Fruit fly (Drosophila melanogaster) Kc167 (cell line): ENCODE results near the gene CG31365.

Source experiments
- Myc ChIP-seq: fragments of >200 bp; optimal IDR thresholded peaks from 2 replicates; lab custom pipeline; 2017; ENCODE audit warnings: missing external identifiers
- Sin3A ChIP-seq: fragments of >200 bp; optimal IDR thresholded peaks from 2 replicates; lab custom pipeline; 2018; ENCODE audit warnings: missing external identifiers
- h ChIP-seq: fragments of >200 bp; optimal IDR thresholded peaks from 3 replicates; lab custom pipeline; 2018; ENCODE audit warnings: missing external identifiers
- insv ChIP-seq: fragments of >200 bp; optimal IDR thresholded peaks from 3 replicates; lab custom pipeline; 2018; ENCODE audit warnings: missing external identifiers
- psq ChIP-seq: fragments of >200 bp; optimal IDR thresholded peaks from 2 replicates; lab custom pipeline; 2017; ENCODE audit warnings: missing external identifiers
- ttk ChIP-seq: sonication (Bioruptor generic); optimal IDR thresholded peaks from 2 replicates; lab custom pipeline; 2017; ENCODE audit warnings: missing external identifiers

Gene CG31365

dm6 chr3R:23127796-23128195 lies 1.6 kb upstream of the CG31365 start, which contains the start of gene CG31457:
TSS of gene CG31457 (minus strand) at chr3R:23127981.
- no peak for TF ChIP-seq ttk (lab: Kevin White, UChicago)
- no peak for TF ChIP-seq insv (lab: Kevin White, UChicago)
- no peak for TF ChIP-seq Myc (lab: Kevin White, UChicago)
- TF ChIP-seq h (lab: Kevin White, UChicago) = no peak
- TF ChIP-seq Sin3A (lab: Kevin White, UChicago) = no peak
- TF ChIP-seq psq (lab: Kevin White, UChicago) = no peak

dm6 chr3R:23120933-23121332 lies 5.3 kb downstream of the CG31365 start:
- TF ChIP-seq insv (lab: Kevin White, UChicago) (no peak), Sin3A (lab: Kevin White, UChicago) (no peak), h (lab: Kevin White, UChicago) (no peak), psq (lab: Kevin White, UChicago) (no peak), Myc (lab: Kevin White, UChicago) (no peak), ttk (lab: Kevin White, UChicago) (no peak)

dm6 chr3R:23119873-23120272 lies 6.3 kb downstream of the CG31365 start:
- TF ChIP-seq insv (lab: Kevin White, UChicago) = no peak
- TF ChIP-seq Sin3A (lab: Kevin White, UChicago) = no peak
- TF ChIP-seq Myc (lab: Kevin White, UChicago) = no peak
- TF ChIP-seq psq (lab: Kevin White, UChicago) = no peak
- TF ChIP-seq ttk (lab: Kevin White, UChicago) = no peak

dm6 chr3R:23117683-23118470 lies 8.3 kb downstream of the CG31365 start, which contains the start of the genes Rassf and CenB1A:
TSS of gene Rassf (minus strand) at chr3R:23117931.
TSS of gene CenB1A (plus strand) at chr3R:23118400.
- TF ChIP-seq Myc (lab: Kevin White, UChicago) (no peak), h (lab: Kevin White, UChicago) (no peak), insv (lab: Kevin White, UChicago) (no peak), Sin3A (lab: Kevin White, UChicago) (no peak), ttk (lab: Kevin White, UChicago) (no peak), psq (lab: Kevin White, UChicago) (no peak)

dm6 chr3R:23112680-23113362 lies 13.4 kb downstream of the CG31365 start, which contains the start of gene Cow:
TSS of gene Cow (minus strand) at chr3R:23112730.
- no peak for TF ChIP-seq psq (lab: Kevin White, UChicago)
- no peak for TF ChIP-seq Myc (lab: Kevin White, UChicago)
- no peak for TF ChIP-seq ttk (lab: Kevin White, UChicago)
- TF ChIP-seq insv (lab: Kevin White, UChicago) = no peak
- no peak for TF ChIP-seq Sin3A (lab: Kevin White, UChicago)
- no peak for TF ChIP-seq h (lab: Kevin White, UChicago)

- TF ChIP-seq Sin3A (lab: Kevin White, UChicago) (no peak), h (lab: Kevin White, UChicago) (no peak), insv (lab: Kevin White, UChicago) (no peak), ttk (lab: Kevin White, UChicago) (no peak), Myc (lab: Kevin White, UChicago) (no peak), psq (lab: Kevin White, UChicago) (no peak)
Measured at dm6 chr3R:23110724-23111123, 15.5 kb downstream of the CG31365 start.

- TF ChIP-seq psq (lab: Kevin White, UChicago) = no peak
- TF ChIP-seq ttk (lab: Kevin White, UChicago) = no peak
- TF ChIP-seq Myc (lab: Kevin White, UChicago) = no peak
- TF ChIP-seq Sin3A (lab: Kevin White, UChicago) = no peak
- no peak for TF ChIP-seq h (lab: Kevin White, UChicago)
- no peak for TF ChIP-seq insv (lab: Kevin White, UChicago)
Measured at dm6 chr3R:23099233-23099632, 27.0 kb downstream of the CG31365 start, which contains the start of gene CG6738. TSS of gene CG6738 (plus strand) at chr3R:23099533.

- TF ChIP-seq h (lab: Kevin White, UChicago) (no peak), ttk (lab: Kevin White, UChicago) (no peak), psq (lab: Kevin White, UChicago) (no peak), Sin3A (lab: Kevin White, UChicago) (no peak), insv (lab: Kevin White, UChicago) (no peak), Myc (lab: Kevin White, UChicago) (no peak)
Measured at dm6 chr3R:23097197-23097809, 28.9 kb downstream of the CG31365 start, which contains the start of gene CG6733. TSS of gene CG6733 (plus strand) at chr3R:23097728.

- TF ChIP-seq Myc (lab: Kevin White, UChicago) = no peak
- no peak for TF ChIP-seq h (lab: Kevin White, UChicago)
- no peak for TF ChIP-seq insv (lab: Kevin White, UChicago)
- TF ChIP-seq Sin3A (lab: Kevin White, UChicago) = no peak
- no peak for TF ChIP-seq psq (lab: Kevin White, UChicago)
- TF ChIP-seq ttk (lab: Kevin White, UChicago) = no peak
Measured at dm6 chr3R:23095346-23095745, 30.9 kb downstream of the CG31365 start, which contains the start of gene CG17109. TSS of gene CG17109 (plus strand) at chr3R:23095690.

- no peak for TF ChIP-seq h (lab: Kevin White, UChicago)
- no peak for TF ChIP-seq insv (lab: Kevin White, UChicago)
- no peak for TF ChIP-seq Myc (lab: Kevin White, UChicago)
- TF ChIP-seq psq (lab: Kevin White, UChicago) = no peak
- TF ChIP-seq ttk (lab: Kevin White, UChicago) = no peak
- TF ChIP-seq Sin3A (lab: Kevin White, UChicago) = no peak
Measured at dm6 chr3R:23091586-23092228, 34.5 kb downstream of the CG31365 start, which contains the start of the genes CG17110 and CG6726. TSS of gene CG17110 (plus strand) at chr3R:23091724. TSS of gene CG6726 (plus strand) at chr3R:23091724.
